Worm (Caenorhabditis elegans) whole organism, L1 larva: ENCODE results near the gene F20H11.4.

Experiments used
- C34B4.2 ChIP-seq: sonication (generic microtip); optimal IDR thresholded peaks from 2 replicates; lab custom pipeline; 2017; ENCODE audit warnings: mild to moderate bottlenecking, missing genetic modification characterization, missing compliant biosample characterization
- F16B12.6 ChIP-seq: fragments of 150-350 bp; optimal IDR thresholded peaks from 2 replicates; lab custom pipeline; 2014; ENCODE audit warnings: missing biosample characterization, missing genetic modification characterization
- aha-1 ChIP-seq: fragments of 150-350 bp; optimal IDR thresholded peaks from 2 replicates; lab custom pipeline; 2014; ENCODE audit warnings: missing biosample characterization, missing genetic modification characterization
- alr-1 ChIP-seq: fragments of 200-800 bp; sonication (Bioruptor generic); optimal IDR thresholded peaks from 2 replicates; lab custom pipeline; 2018; ENCODE audit warnings: borderline replicate concordance, mild to moderate bottlenecking, missing genetic modification characterization, missing compliant biosample characterization
- aly-2 ChIP-seq: fragments of 150-350 bp; optimal IDR thresholded peaks from 2 replicates; lab custom pipeline; 2014; ENCODE audit warnings: missing biosample characterization, missing genetic modification characterization
- blmp-1 ChIP-seq: fragments of 150-350 bp; optimal IDR thresholded peaks from 2 replicates; lab custom pipeline; 2014; ENCODE audit warnings: missing biosample characterization, missing genetic modification characterization
- ceh-82 ChIP-seq, 3 experiments: fragments of 150-350 bp in 1 of 3; sonication (generic microtip) in 2 of 3; optimal IDR thresholded peaks; 2 replicates each; lab custom pipeline; 2014 to 2017; ENCODE audit warnings: missing biosample characterization in 3 of 3, missing genetic modification characterization in 3 of 3
- ceh-88 ChIP-seq: fragments of 200-800 bp; sonication (Bioruptor generic); IDR thresholded peaks from 2 replicates; pipeline ENCODE4 v1.3.6; 2022; ENCODE audit warnings: missing genetic modification characterization, missing compliant biosample characterization
- dsc-1 ChIP-seq: sonication (generic microtip); optimal IDR thresholded peaks from 2 replicates; lab custom pipeline; 2016; ENCODE audit warnings: mild to moderate bottlenecking, missing genetic modification characterization, missing compliant biosample characterization
- efl-1 ChIP-seq, 4 experiments: fragments of 150-350 bp; optimal IDR thresholded peaks in 3 of 4; peaks in 1 of 4; 1 replicate in 1 of 4; 2 replicates in 3 of 4; lab custom pipeline; 2014; ENCODE audit warnings: missing biosample characterization in 2 of 4, missing genetic modification characterization in 2 of 4, missing genetic modification reagents in 2 of 4
- efl-3 ChIP-seq: fragments of 200-800 bp; sonication (Bioruptor generic); optimal IDR thresholded peaks from 2 replicates; lab custom pipeline; 2018; ENCODE audit warnings: mild to moderate bottlenecking, missing genetic modification characterization, missing compliant biosample characterization
- egl-13 ChIP-seq: sonication (generic microtip); optimal IDR thresholded peaks from 2 replicates; lab custom pipeline; 2016; ENCODE audit warnings: missing genotype, missing genetic modification reagents, missing genetic modification characterization, missing compliant biosample characterization
- egl-27 ChIP-seq, 2 experiments: fragments of 150-350 bp in 1 of 2; sonication (generic microtip); optimal IDR thresholded peaks; 3 replicates each; lab custom pipeline; 2017 to 2018; ENCODE audit warnings: missing biosample characterization in 2 of 2, missing genetic modification characterization in 2 of 2, missing genetic modification reagents in 2 of 2
- elt-3 ChIP-seq, 6 experiments: fragments of 150-350 bp in 1 of 6; sonication (generic microtip); optimal IDR thresholded peaks; 2 replicates each; lab custom pipeline; 2017 to 2018; ENCODE audit warnings: missing biosample characterization in 6 of 6, missing genetic modification characterization in 6 of 6, inconsistent platforms in 1 of 6
- ets-5 ChIP-seq: fragments of 200-800 bp; sonication (Bioruptor generic); IDR thresholded peaks from 2 replicates; pipeline ENCODE4 v1.3.6; 2022; ENCODE audit warnings: missing genetic modification characterization, missing compliant biosample characterization
- fkh-8 ChIP-seq: sonication (generic microtip); optimal IDR thresholded peaks from 2 replicates; lab custom pipeline; 2016; ENCODE audit warnings: mild to moderate bottlenecking, missing genetic modification characterization, missing compliant biosample characterization
- grh-1 ChIP-seq: fragments of 200-800 bp; sonication (Bioruptor generic); IDR thresholded peaks from 2 replicates; pipeline ENCODE4 v1.3.6; 2022; ENCODE audit warnings: missing genetic modification reagents, missing genetic modification characterization, missing compliant biosample characterization
- irx-1 ChIP-seq: sonication (generic microtip); optimal IDR thresholded peaks from 2 replicates; lab custom pipeline; 2016; ENCODE audit warnings: missing genetic modification characterization, missing compliant biosample characterization
- isw-1 ChIP-seq: fragments of 200-800 bp; sonication (Bioruptor generic); IDR thresholded peaks from 2 replicates; pipeline ENCODE4 v1.3.6; 2022; ENCODE audit warnings: missing genetic modification characterization, missing compliant biosample characterization
- jun-1 ChIP-seq: fragments of 150-350 bp; optimal IDR thresholded peaks from 2 replicates; lab custom pipeline; 2014; ENCODE audit warnings: missing biosample characterization, missing genetic modification reagents, missing genetic modification characterization
- lin-35 ChIP-seq, 2 experiments: fragments of 150-350 bp; optimal IDR thresholded peaks; 2 replicates each; lab custom pipeline; 2014; ENCODE audit warnings: missing biosample characterization in 2 of 2, missing genetic modification characterization in 2 of 2, missing genetic modification reagents in 2 of 2
- lir-3 ChIP-seq: sonication (generic microtip); optimal IDR thresholded peaks from 2 replicates; lab custom pipeline; 2016; ENCODE audit warnings: mild to moderate bottlenecking, missing genetic modification characterization, moderate library complexity, missing compliant biosample characterization; ENCODE audit not compliant: poor library complexity
- lsy-2 ChIP-seq, 2 experiments: fragments of 150-350 bp; optimal IDR thresholded peaks; 2 replicates each; lab custom pipeline; 2014; ENCODE audit warnings: missing biosample characterization in 2 of 2, missing genetic modification characterization in 2 of 2
- mab-9 ChIP-seq: fragments of 200-800 bp; sonication (Bioruptor generic); IDR thresholded peaks from 2 replicates; pipeline ENCODE4 v1.3.6; 2022; ENCODE audit warnings: missing genetic modification reagents, missing genetic modification characterization, missing compliant biosample characterization
- mef-2 ChIP-seq: fragments of 150-350 bp; optimal IDR thresholded peaks from 2 replicates; lab custom pipeline; 2014; ENCODE audit warnings: missing biosample characterization, missing genetic modification characterization
- mep-1 ChIP-seq: fragments of 150-350 bp; optimal IDR thresholded peaks from 2 replicates; lab custom pipeline; 2014; ENCODE audit warnings: missing biosample characterization, missing genetic modification characterization
- nhr-12 ChIP-seq: sonication (generic microtip); optimal IDR thresholded peaks from 2 replicates; lab custom pipeline; 2017; ENCODE audit warnings: missing biosample characterization, missing genetic modification characterization
- nhr-20 ChIP-seq: sonication (generic microtip); optimal IDR thresholded peaks from 2 replicates; lab custom pipeline; 2016; ENCODE audit warnings: mild to moderate bottlenecking, missing genetic modification characterization, missing compliant biosample characterization
- nhr-237 ChIP-seq: fragments of 150-350 bp; optimal IDR thresholded peaks from 2 replicates; lab custom pipeline; 2014; ENCODE audit warnings: missing biosample characterization, missing genetic modification characterization
- nhr-28 ChIP-seq: fragments of 150-350 bp; optimal IDR thresholded peaks from 2 replicates; lab custom pipeline; 2014; ENCODE audit warnings: missing biosample characterization, missing genetic modification characterization
- nhr-47 ChIP-seq: sonication (generic microtip); optimal IDR thresholded peaks from 2 replicates; lab custom pipeline; 2016; ENCODE audit warnings: mild to moderate bottlenecking, missing genetic modification characterization, moderate library complexity, missing compliant biosample characterization
- nhr-76 ChIP-seq: sonication (generic microtip); optimal IDR thresholded peaks from 2 replicates; lab custom pipeline; 2017; ENCODE audit warnings: missing biosample characterization, missing genetic modification characterization
- nhr-77 ChIP-seq: fragments of 150-350 bp; optimal IDR thresholded peaks from 2 replicates; lab custom pipeline; 2014; ENCODE audit warnings: missing biosample characterization, missing genetic modification characterization
- nhr-85 ChIP-seq: sonication (generic microtip); peaks from one replicate; lab custom pipeline; 2016; ENCODE audit warnings: missing genetic modification characterization, inconsistent platforms, missing compliant biosample characterization
- nhr-90 ChIP-seq: sonication (generic microtip); optimal IDR thresholded peaks from 2 replicates; lab custom pipeline; 2016; ENCODE audit warnings: mild to moderate bottlenecking, missing genetic modification characterization, missing compliant biosample characterization; ENCODE audit not compliant: poor library complexity
- rnt-1 ChIP-seq: sonication (generic microtip); optimal IDR thresholded peaks from 2 replicates; lab custom pipeline; 2016; ENCODE audit warnings: mild to moderate bottlenecking, missing genetic modification characterization, moderate library complexity, missing compliant biosample characterization
- snpc-4 ChIP-seq: fragments of 150-350 bp; optimal IDR thresholded peaks from 2 replicates; lab custom pipeline; 2014; ENCODE audit warnings: missing biosample characterization, missing genetic modification characterization
- sox-4 ChIP-seq: sonication (generic microtip); optimal IDR thresholded peaks from 2 replicates; lab custom pipeline; 2016; ENCODE audit warnings: missing genetic modification characterization, missing compliant biosample characterization
- sup-37 ChIP-seq: fragments of 200-800 bp; sonication (Bioruptor generic); optimal IDR thresholded peaks from 2 replicates; lab custom pipeline; 2018; ENCODE audit warnings: mild to moderate bottlenecking, missing genetic modification characterization, missing compliant biosample characterization
- swsn-7 ChIP-seq: sonication (generic microtip); optimal IDR thresholded peaks from 2 replicates; lab custom pipeline; 2016; ENCODE audit warnings: missing genetic modification characterization, missing compliant biosample characterization
- tbx-2 ChIP-seq: sonication (generic microtip); optimal IDR thresholded peaks from 2 replicates; lab custom pipeline; 2016; ENCODE audit warnings: missing genetic modification characterization, missing compliant biosample characterization
- tlp-1 ChIP-seq: fragments of 150-350 bp; optimal IDR thresholded peaks from 2 replicates; lab custom pipeline; 2014; ENCODE audit warnings: missing biosample characterization, missing genetic modification characterization
- unc-130 ChIP-seq: fragments of 150-350 bp; optimal IDR thresholded peaks from 2 replicates; lab custom pipeline; 2017; ENCODE audit warnings: missing biosample characterization, missing genetic modification characterization, inconsistent platforms
- unc-30 ChIP-seq: sonication (generic microtip); optimal IDR thresholded peaks from 2 replicates; lab custom pipeline; 2017; ENCODE audit warnings: missing biosample characterization, missing genetic modification characterization
- unc-86 ChIP-seq: sonication (generic microtip); optimal IDR thresholded peaks from 2 replicates; lab custom pipeline; 2016; ENCODE audit warnings: missing genetic modification characterization, missing compliant biosample characterization
- vab-15 ChIP-seq: sonication (generic microtip); optimal IDR thresholded peaks from 2 replicates; lab custom pipeline; 2017; ENCODE audit warnings: missing genotype, mild to moderate bottlenecking, missing genetic modification characterization, missing compliant biosample characterization
- xbp-1 ChIP-seq: sonication (generic microtip); optimal IDR thresholded peaks from 2 replicates; lab custom pipeline; 2016; ENCODE audit warnings: missing genetic modification characterization, missing compliant biosample characterization
- zip-4 ChIP-seq: fragments of 200-800 bp; sonication (Bioruptor generic); optimal IDR thresholded peaks from 2 replicates; lab custom pipeline; 2018; ENCODE audit warnings: mild to moderate bottlenecking, missing genetic modification characterization, moderate library complexity, missing compliant biosample characterization
- ztf-4 ChIP-seq: fragments of 150-350 bp; optimal IDR thresholded peaks from 2 replicates; lab custom pipeline; 2014; ENCODE audit warnings: missing biosample characterization, missing genetic modification characterization

Gene F20H11.4

DNA sequence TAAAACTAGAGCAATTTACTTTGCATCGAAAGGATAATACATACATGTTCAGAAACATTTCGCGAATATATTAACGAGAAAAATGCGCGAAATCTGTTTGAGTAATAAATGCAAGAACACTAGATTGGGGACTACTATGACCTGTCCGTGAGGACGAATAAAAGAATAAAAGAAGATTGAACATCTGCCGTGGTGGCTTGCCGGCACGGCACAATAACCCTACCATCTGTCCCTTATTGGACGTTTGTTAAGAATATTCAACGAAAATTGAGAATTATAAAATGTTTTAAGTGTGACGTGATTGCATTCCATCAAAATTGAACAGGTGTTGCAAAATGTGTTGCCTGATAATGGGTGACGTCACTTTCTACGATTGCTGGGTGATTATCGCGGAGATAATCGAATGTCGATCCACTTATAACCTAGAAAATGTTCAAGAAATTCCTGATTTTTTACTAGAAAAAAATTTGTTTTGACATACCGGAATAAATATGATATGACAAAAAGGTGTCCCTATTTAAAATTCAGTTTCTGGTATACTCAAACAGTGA lies 2.9 kb upstream of the F20H11.4 start:
- TF ChIP-seq snpc-4 (tag; lab: Kevin White, UChicago) (no peak), blmp-1 (tag; lab: Kevin White, UChicago) (peak; percentile 29), nhr-85 (tag; lab: Kevin White, UChicago) (no peak), efl-1 (optimal IDR thresholded peaks at IDR 0.05; lab: Kevin White, UChicago) (no peak), efl-1 (GFP tag; optimal IDR thresholded peaks at IDR 0.05 in 1 of 2; lab: Kevin White, UChicago) (peak in 1 of 2 experiments; percentile 73)
- TF ChIP-seq, all 84 proteins: peak for 2

ce11 chrIII:6606022-6606467 lies 2.4 kb upstream of the F20H11.4 start:
- TF ChIP-seq lsy-2 (tag; optimal IDR thresholded peaks at IDR 0.05; lab: Kevin White, UChicago) (peak; percentile 69 to 79), mab-9 (GFP tag; lab: Robert Waterston, UW) (peak; percentile 47; the same call in 1 of the 2 replicates), mef-2 (tag; lab: Kevin White, UChicago) (no peak), egl-13 (tag; lab: Kevin White, UChicago) (peak; percentile 7), tlp-1 (tag; lab: Kevin White, UChicago) (no peak), unc-130 (tag; lab: Kevin White, UChicago) (peak; percentile 81), unc-30 (tag; lab: Kevin White, UChicago) (no peak), rnt-1 (peak; percentile 83), grh-1 (GFP tag; lab: Robert Waterston, UW) (no peak), aha-1 (tag; lab: Kevin White, UChicago) (no peak), irx-1 (peak; percentile 44), nhr-237 (tag; lab: Kevin White, UChicago) (no peak), nhr-76 (tag; lab: Kevin White, UChicago) (no peak), sup-37 (GFP tag; lab: Kevin White, UChicago) (no peak), dsc-1 (tag; lab: Kevin White, UChicago) (peak; percentile 51), nhr-90 (peak; percentile 76), ets-5 (GFP tag; lab: Robert Waterston, UW) (no peak), nhr-85 (tag; lab: Kevin White, UChicago) (peak; percentile 83), efl-3 (GFP tag; lab: Kevin White, UChicago) (no peak), aly-2 (tag; lab: Kevin White, UChicago) (peak; percentile 90), jun-1 (peak; percentile 58), F16B12.6 (tag; lab: Kevin White, UChicago) (peak; percentile 35), C34B4.2 (tag; lab: Kevin White, UChicago) (no peak), egl-27 (tag; optimal IDR thresholded peaks at IDR 0.05; lab: Kevin White, UChicago) (peak in 1 of 2 experiments; percentile 38), mep-1 (tag; lab: Kevin White, UChicago) (peak; percentile 75), lir-3 (tag; lab: Kevin White, UChicago) (no peak), ceh-82 (tag; optimal IDR thresholded peaks at IDR 0.05; lab: Kevin White, UChicago) (peak; percentile 29 to 61 (median 52)), unc-86 (tag; lab: Kevin White, UChicago) (peak; percentile 54), efl-1 (optimal IDR thresholded peaks at IDR 0.05; lab: Kevin White, UChicago) (peak; percentile 78 to 79), efl-1 (GFP tag; optimal IDR thresholded peaks at IDR 0.05 in 1 of 2; lab: Kevin White, UChicago) (peak; percentile 73 to 96), lin-35 (GFP tag; optimal IDR thresholded peaks at IDR 0.05; lab: Kevin White, UChicago) (peak; percentile 75 to 79), nhr-28 (tag; lab: Kevin White, UChicago) (no peak), nhr-47 (tag; lab: Kevin White, UChicago) (peak; percentile 79), xbp-1 (tag; lab: Kevin White, UChicago) (peak; percentile 58), elt-3 (tag; optimal IDR thresholded peaks at IDR 0.05; lab: Kevin White, UChicago) (peak in 1 of 6 experiments; percentile 56), zip-4 (GFP tag; lab: Kevin White, UChicago) (peak; percentile 84), nhr-20 (peak; percentile 72), ztf-4 (tag; lab: Kevin White, UChicago) (peak; percentile 61), fkh-8 (tag; lab: Kevin White, UChicago) (peak; percentile 72), sox-4 (no peak), ceh-88 (GFP tag; lab: Robert Waterston, UW) (no peak), nhr-77 (tag; lab: Kevin White, UChicago) (peak; percentile 45), tbx-2 (peak; percentile 66), alr-1 (tag; lab: Kevin White, UChicago) (no peak), vab-15 (tag; lab: Kevin White, UChicago) (no peak), swsn-7 (tag; lab: Kevin White, UChicago) (peak; percentile 74), isw-1 (GFP tag; lab: Robert Waterston, UW) (peak; percentile 35), nhr-12 (tag; lab: Kevin White, UChicago) (no peak)
